Worm (Caenorhabditis elegans): Measurements from ENCODE around the gene H13N06.7.

H13N06.7 gene

DNA sequence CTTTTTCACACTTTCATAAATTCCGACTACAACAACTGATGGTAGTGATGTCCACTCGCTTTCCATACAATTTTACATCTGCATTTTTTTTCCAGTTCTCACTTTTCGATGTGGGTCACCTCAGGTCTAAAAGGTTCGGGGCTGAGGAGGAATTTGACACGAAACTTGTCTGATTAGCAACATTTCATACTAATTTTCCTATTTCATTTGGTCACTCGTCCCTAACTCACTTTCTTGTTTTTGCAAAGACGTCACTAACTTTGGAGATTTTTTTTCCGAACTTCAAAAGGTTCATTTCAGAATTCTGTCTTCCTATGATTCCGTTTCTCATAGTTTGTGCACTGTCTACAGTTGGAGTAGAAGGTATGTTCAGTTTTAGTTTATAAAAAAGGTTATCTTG, 15.1 kb upstream of the H13N06.7 start, which contains the start of gene H13N06.2:
TSS of gene H13N06.2 (plus strand) at position 301 of the 400 bp plus-strand sequence.
- no peak for TF ChIP-seq hmg-4 (GFP tag; optimal IDR thresholded peaks at IDR 0.05)
- TF ChIP-seq hnd-1 (tag; optimal IDR thresholded peaks at IDR 0.05) = no peak
- TF ChIP-seq ceh-13 (GFP tag; optimal IDR thresholded peaks at IDR 0.05) = no peak
- no peak for TF ChIP-seq hmbx-1 (tag; optimal IDR thresholded peaks at IDR 0.05)

DNA sequence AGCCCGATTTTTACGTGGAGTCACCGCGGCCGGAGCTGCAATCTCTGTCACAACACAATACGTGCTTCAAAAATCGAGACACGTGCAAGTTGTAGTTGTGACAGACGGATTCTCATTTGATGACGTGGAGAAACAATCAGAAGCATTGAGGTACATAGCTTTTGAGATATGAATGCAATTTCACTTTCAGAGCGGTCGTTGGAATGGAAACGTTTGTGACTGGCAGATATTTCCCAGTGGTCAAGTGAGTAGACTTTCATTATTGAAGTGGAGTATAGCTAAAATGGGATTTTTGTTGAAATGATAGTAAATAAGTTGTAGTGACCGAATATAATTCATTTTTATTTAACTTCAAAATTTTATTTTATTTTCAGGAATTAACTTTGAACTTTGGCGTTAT, 11.8 kb upstream of the H13N06.7 start:
- TF ChIP-seq hmbx-1 (tag; optimal IDR thresholded peaks at IDR 0.05) (no peak), hnd-1 (tag; optimal IDR thresholded peaks at IDR 0.05) (no peak), tbx-37 (GFP tag; conservative IDR thresholded peaks at IDR 0.05) (no peak), flt-1 (GFP tag; IDR thresholded peaks at IDR 0.05) (no peak), ama-1 (optimal IDR thresholded peaks at IDR 0.05) (no peak)

DNA sequence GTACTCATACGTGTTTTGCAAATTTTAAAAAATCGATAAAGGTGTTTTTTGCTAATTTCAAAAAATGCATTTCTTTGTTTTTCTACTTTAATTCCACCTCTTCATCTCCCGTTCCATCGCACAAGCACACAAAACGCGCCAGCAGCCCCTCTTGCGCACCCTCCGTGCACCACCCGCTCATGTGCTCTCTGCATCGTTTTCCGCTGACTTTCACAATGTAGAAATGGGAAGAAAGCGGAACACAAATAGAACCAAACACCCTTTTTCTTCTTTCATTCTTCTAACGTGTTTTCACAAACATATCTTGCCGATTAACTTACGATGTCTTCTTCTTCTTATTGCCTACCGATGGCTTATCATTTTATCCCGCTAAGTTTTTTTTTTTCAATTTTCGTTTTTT, 10.2 kb upstream of the H13N06.7 start:
- TF ChIP-seq sea-1 (GFP tag; conservative IDR thresholded peaks at IDR 0.05) = peak; percentile 53; the same call in 1 of the 2 replicates
- peak; percentile 3 for TF ChIP-seq B0310.2 (tag; optimal IDR thresholded peaks at IDR 0.05)
- peak; percentile 77 for TF ChIP-seq F13C5.2 (tag; optimal IDR thresholded peaks at IDR 0.05)
- peak; percentile 57 for TF ChIP-seq hmg-4 (GFP tag; optimal IDR thresholded peaks at IDR 0.05)
- peak; percentile 66; the same call in 1 of the 2 replicates for TF ChIP-seq tbx-11 (GFP tag; IDR thresholded peaks at IDR 0.05)
- no peak for TF ChIP-seq ceh-13 (GFP tag; optimal IDR thresholded peaks at IDR 0.05)
- peak; percentile 62; the same call in 1 of the 2 replicates for TF ChIP-seq tbx-37 (GFP tag; conservative IDR thresholded peaks at IDR 0.05)
- TF ChIP-seq scrt-1 (GFP tag; IDR thresholded peaks at IDR 0.05) = 0 out of 2 replicates have a peak, but pooled peaks have one; percentile 22
- no peak; the same call in 1 of the 2 replicates for TF ChIP-seq flt-1 (GFP tag; IDR thresholded peaks at IDR 0.05)

DNA sequence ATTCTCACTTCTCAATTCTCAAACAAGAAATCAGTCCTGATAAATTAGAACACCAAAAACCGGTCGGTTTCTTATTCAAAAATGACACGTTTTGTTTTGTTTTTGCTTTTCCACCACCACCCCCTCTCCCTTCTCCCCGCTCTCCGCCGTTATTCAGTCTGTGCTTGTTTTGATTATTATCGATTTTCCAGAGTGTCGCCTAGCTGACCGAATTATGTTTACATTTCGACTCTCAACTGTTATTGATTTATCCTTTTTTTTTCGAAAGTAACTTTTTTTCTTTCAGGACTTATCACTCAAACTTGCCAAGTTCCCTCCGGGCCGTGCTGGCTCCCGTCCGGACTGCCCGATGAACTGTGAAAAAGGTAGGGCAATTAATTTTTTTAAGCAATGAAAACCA, 9.6 kb upstream of the H13N06.7 start, which contains the start of gene gob-1:
TSS of gene gob-1 (plus strand) at position 281 of the 400 bp plus-strand sequence.
- TF ChIP-seq tbx-11 (GFP tag; IDR thresholded peaks at IDR 0.05) (no peak), flt-1 (GFP tag; IDR thresholded peaks at IDR 0.05) (no peak), ceh-13 (GFP tag; optimal IDR thresholded peaks at IDR 0.05) (no peak), tra-4 (tag; optimal IDR thresholded peaks at IDR 0.05) (no peak), ceh-36 (tag; optimal IDR thresholded peaks at IDR 0.05) (no peak), sea-1 (GFP tag; conservative IDR thresholded peaks at IDR 0.05) (no peak), ama-1 (optimal IDR thresholded peaks at IDR 0.05) (no peak), hnd-1 (tag; optimal IDR thresholded peaks at IDR 0.05) (no peak), F13C5.2 (tag; optimal IDR thresholded peaks at IDR 0.05) (no peak), tbx-37 (GFP tag; conservative IDR thresholded peaks at IDR 0.05) (no peak), hmg-4 (GFP tag; optimal IDR thresholded peaks at IDR 0.05) (no peak), ets-7 (tag; optimal IDR thresholded peaks at IDR 0.05) (no peak), scrt-1 (GFP tag; IDR thresholded peaks at IDR 0.05) (no peak), aly-1 (tag; optimal IDR thresholded peaks at IDR 0.05) (no peak), B0310.2 (tag; optimal IDR thresholded peaks at IDR 0.05) (no peak), pes-1 (GFP tag; IDR thresholded peaks at IDR 0.05) (no peak), hmbx-1 (tag; optimal IDR thresholded peaks at IDR 0.05) (no peak)

DNA sequence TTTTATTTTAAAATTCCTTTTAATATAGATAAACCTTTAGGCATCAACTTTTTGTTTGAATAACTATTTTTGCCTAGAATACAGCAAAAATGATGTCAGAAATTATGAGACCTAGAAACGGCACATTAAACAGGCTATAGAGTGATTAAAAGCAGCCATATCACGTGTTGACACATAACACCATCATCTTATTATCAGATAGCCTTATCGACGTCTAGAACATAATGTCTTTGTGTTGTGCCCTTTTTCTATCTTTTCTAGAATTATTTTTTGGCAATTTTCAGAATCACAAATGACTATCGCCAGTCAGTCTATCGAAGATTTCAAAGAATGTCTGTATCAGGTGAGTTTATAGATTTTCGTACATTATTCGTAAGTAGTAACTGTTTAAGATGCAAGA, 8.8 kb upstream of the H13N06.7 start:
- no peak for TF ChIP-seq tbx-37 (GFP tag; conservative IDR thresholded peaks at IDR 0.05)
- no peak for TF ChIP-seq ets-7 (tag; optimal IDR thresholded peaks at IDR 0.05)

DNA sequence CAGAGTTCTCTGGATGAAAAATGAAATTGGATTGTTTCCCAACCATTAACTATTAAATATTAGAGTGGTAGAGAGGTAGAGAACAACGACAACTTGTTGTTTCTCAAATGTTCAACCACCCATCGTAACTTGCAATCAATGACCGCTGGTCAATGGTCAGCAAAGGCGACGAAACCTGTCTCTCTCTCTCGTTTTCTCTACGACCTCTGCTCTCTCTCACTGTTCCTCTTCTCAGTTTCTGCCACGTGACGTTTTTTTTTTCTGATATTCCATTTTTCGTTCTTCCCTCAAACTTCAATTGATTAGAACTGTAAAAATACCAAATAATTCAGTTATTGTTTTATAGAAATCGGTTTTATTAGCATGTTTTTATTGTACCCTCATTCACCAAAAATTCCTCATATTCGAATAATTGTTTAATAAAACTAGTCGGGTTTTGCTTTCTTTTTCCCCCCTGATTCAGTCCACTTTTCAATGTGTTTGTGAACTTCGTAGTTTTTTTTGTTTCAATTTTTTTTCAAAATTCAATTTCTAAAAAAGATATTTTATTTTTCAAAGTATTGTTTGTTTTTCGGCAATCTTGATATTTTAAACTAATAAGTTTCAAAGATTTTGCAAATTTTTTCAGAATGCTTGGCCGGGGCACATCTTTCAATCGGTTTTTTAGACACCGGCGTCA, 5.9 kb upstream of the H13N06.7 start, which contains the start of gene suox-1:
TSS of gene suox-1 (plus strand) at position 629 of the 679 bp plus-strand sequence.
- TF ChIP-seq ceh-36 (tag; optimal IDR thresholded peaks at IDR 0.05) (no peak), tbx-11 (GFP tag; IDR thresholded peaks at IDR 0.05) (no peak), aly-1 (tag; optimal IDR thresholded peaks at IDR 0.05) (no peak), tra-4 (tag; optimal IDR thresholded peaks at IDR 0.05) (no peak), ets-7 (tag; optimal IDR thresholded peaks at IDR 0.05) (no peak), hmbx-1 (tag; optimal IDR thresholded peaks at IDR 0.05) (no peak), sea-1 (GFP tag; conservative IDR thresholded peaks at IDR 0.05) (no peak), B0310.2 (tag; optimal IDR thresholded peaks at IDR 0.05) (no peak), hmg-4 (GFP tag; optimal IDR thresholded peaks at IDR 0.05) (no peak), F13C5.2 (tag; optimal IDR thresholded peaks at IDR 0.05) (no peak), flt-1 (GFP tag; IDR thresholded peaks at IDR 0.05) (no peak), scrt-1 (GFP tag; IDR thresholded peaks at IDR 0.05) (no peak), ceh-13 (GFP tag; optimal IDR thresholded peaks at IDR 0.05) (no peak), pes-1 (GFP tag; IDR thresholded peaks at IDR 0.05) (no peak), hnd-1 (tag; optimal IDR thresholded peaks at IDR 0.05) (no peak), tbx-37 (GFP tag; conservative IDR thresholded peaks at IDR 0.05) (no peak)

DNA sequence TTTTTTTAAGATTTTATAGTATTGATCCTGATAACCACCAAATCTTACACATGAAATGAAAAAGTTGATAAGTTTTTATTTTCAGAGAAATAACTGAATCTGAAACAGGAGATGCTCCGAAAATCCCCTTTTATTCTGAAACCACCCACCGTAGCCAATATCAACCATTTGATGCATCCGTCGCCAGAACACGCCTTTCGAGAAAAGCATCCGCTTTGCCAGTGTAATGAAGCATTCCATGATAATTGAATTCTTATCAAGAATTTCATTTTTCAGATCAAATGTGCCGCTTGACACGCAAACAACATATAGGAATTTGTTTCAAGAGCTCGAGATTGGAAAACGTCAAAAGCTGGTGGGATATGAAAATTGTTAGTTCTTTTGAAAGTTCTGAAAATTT, 1.9 kb downstream of the H13N06.7 start, which contains the start of gene tbh-1:
TSS of gene tbh-1 (minus strand) at position 101 of the 400 bp plus-strand sequence.
- TF ChIP-seq sea-1 (GFP tag; conservative IDR thresholded peaks at IDR 0.05) (no peak), ama-1 (optimal IDR thresholded peaks at IDR 0.05) (no peak), ets-7 (tag; optimal IDR thresholded peaks at IDR 0.05) (no peak), B0310.2 (tag; optimal IDR thresholded peaks at IDR 0.05) (no peak), hnd-1 (tag; optimal IDR thresholded peaks at IDR 0.05) (no peak), ceh-13 (GFP tag; optimal IDR thresholded peaks at IDR 0.05) (no peak), scrt-1 (GFP tag; IDR thresholded peaks at IDR 0.05) (no peak), hmg-4 (GFP tag; optimal IDR thresholded peaks at IDR 0.05) (no peak), F13C5.2 (tag; optimal IDR thresholded peaks at IDR 0.05) (no peak), tbx-37 (GFP tag; conservative IDR thresholded peaks at IDR 0.05) (no peak), ceh-36 (tag; optimal IDR thresholded peaks at IDR 0.05) (no peak), tra-4 (tag; optimal IDR thresholded peaks at IDR 0.05) (no peak), hmbx-1 (tag; optimal IDR thresholded peaks at IDR 0.05) (no peak), tbx-11 (GFP tag; IDR thresholded peaks at IDR 0.05) (no peak), pes-1 (GFP tag; IDR thresholded peaks at IDR 0.05) (no peak), aly-1 (tag; optimal IDR thresholded peaks at IDR 0.05) (no peak), flt-1 (GFP tag; IDR thresholded peaks at IDR 0.05) (no peak)

All from whole organism, early embryonic.